Fruit fly (Drosophila melanogaster): ENCODE results near the gene CG11327.

Gene CG11327

DNA sequence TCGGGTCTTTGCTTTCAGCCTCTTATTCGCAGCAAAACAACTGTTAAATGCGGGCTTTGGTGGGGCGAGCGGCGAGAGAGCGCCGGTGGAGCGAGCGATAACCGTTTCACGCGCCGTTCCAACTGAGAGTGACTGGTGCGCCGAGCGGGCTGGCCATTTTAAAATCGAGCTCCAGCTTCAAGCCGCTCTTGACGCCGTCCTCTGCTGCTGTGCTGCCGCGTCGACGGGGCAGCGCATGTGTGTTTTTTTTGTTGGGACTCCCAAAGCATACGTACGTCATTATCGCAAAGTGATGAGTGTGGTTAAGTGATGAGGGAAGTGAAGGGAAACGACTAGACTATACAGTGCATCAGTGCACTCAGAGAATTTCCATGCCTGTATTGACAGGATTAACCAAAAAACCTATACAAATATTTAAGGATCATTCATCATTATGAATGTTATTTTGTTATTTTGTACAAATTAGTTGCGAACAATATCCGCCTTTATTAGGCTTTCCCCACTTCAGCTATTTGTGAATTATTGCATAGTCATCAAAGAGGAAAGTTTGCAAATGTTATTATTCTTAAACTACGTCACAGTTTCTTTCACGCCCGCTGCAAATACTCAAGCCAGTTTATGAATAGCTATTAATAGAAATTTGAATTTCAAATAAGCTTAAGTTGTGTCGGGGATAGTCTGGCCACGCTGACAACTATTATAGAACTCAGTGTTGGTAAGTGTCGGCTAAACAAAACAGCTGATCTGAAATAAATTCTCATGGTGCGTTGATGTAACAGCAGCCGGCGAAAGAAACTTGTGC lies 13.1 kb downstream of the CG11327 start, which contains the start of gene Spn27A:
Gene Spn27A (minus strand): TSS at position 137 of the 802 bp plus-strand sequence.
- TF ChIP-seq Hr3 (GFP tag; optimal IDR thresholded peaks at IDR 0.05) = peak; percentile 38
- peak; percentile 47 for TF ChIP-seq CG1792 (GFP tag; optimal IDR thresholded peaks at IDR 0.05)
- TF ChIP-seq abd-A (tag; optimal IDR thresholded peaks at IDR 0.05) = no peak
- 0 out of 2 replicates have a peak, but pooled peaks have one; percentile 8 for TF ChIP-seq ro (GFP tag; IDR thresholded peaks at IDR 0.05)
- no peak for TF ChIP-seq MTF-1 (GFP tag; optimal IDR thresholded peaks at IDR 0.05; ENCODE audit: borderline replicate concordance)
- peak; percentile 34 for TF ChIP-seq bigmax (GFP tag; optimal IDR thresholded peaks at IDR 0.05)
- no peak; the same call in 1 of the 2 replicates for TF ChIP-seq CG32532 (GFP tag; IDR thresholded peaks at IDR 0.05)
- peak; percentile 59 to 99 for TF ChIP-seq Pdp1 (GFP tag; optimal IDR thresholded peaks at IDR 0.05)
- TF ChIP-seq croc (GFP tag; conservative IDR thresholded peaks at IDR 0.05) = no peak
- peak; percentile 66 for TF ChIP-seq CG2875 (GFP tag; optimal IDR thresholded peaks at IDR 0.05)
- TF ChIP-seq CG18262 (tag; optimal IDR thresholded peaks at IDR 0.05) = peak; percentile 71
- peak; percentile 42; the same call in 1 of the 2 replicates for TF ChIP-seq Xrp1 (GFP tag; IDR thresholded peaks at IDR 0.05)
- no peak for TF ChIP-seq pan (optimal IDR thresholded peaks at IDR 0.05)
- TF ChIP-seq pan (GFP tag; optimal IDR thresholded peaks at IDR 0.05 in 1 of 2, IDR thresholded peaks at IDR 0.05 in 1 of 2) = peak in 1 of 2 experiments; percentile 53
- TF ChIP-seq emc (GFP tag; optimal IDR thresholded peaks at IDR 0.05) = no peak
- peak; percentile 31 for TF ChIP-seq jumu (GFP tag; optimal IDR thresholded peaks at IDR 0.05)
- TF ChIP-seq CG1233 (GFP tag; optimal IDR thresholded peaks at IDR 0.05) = peak; percentile 54
- peak; percentile 36 for TF ChIP-seq CG12942 (GFP tag; optimal IDR thresholded peaks at IDR 0.05)
- no peak for TF ChIP-seq Hand (GFP tag; optimal IDR thresholded peaks at IDR 0.05)
- TF ChIP-seq Optix (GFP tag; IDR thresholded peaks at IDR 0.05) = no peak; the same call in 2 of the 3 replicates
- no peak for TF ChIP-seq lab (GFP tag; optimal IDR thresholded peaks at IDR 0.05)
- peak; percentile 25 for TF ChIP-seq mirr (GFP tag; optimal IDR thresholded peaks at IDR 0.05)
- TF ChIP-seq CG18619 (GFP tag; optimal IDR thresholded peaks at IDR 0.05) = no peak
- TF ChIP-seq gce (GFP tag; IDR thresholded peaks at IDR 0.05) = 0 out of 3 replicates have a peak, but pooled peaks have one; percentile 44
- TF ChIP-seq CG7372 (GFP tag; IDR thresholded peaks at IDR 0.05) = no peak
- no peak for TF ChIP-seq Hmr (GFP tag; optimal IDR thresholded peaks at IDR 0.05)
- peak; percentile 5; the same call in 1 of the 2 replicates for TF ChIP-seq CG4360 (GFP tag; IDR thresholded peaks at IDR 0.05)
- TF ChIP-seq CG3995 (GFP tag; optimal IDR thresholded peaks at IDR 0.05) = peak; percentile 57
- peak; percentile 53 for TF ChIP-seq CG1529 (GFP tag; optimal IDR thresholded peaks at IDR 0.05)
- TF ChIP-seq scrt (GFP tag; optimal IDR thresholded peaks at IDR 0.05) = peak; percentile 38
- peak; percentile 41 for TF ChIP-seq pum (GFP tag; optimal IDR thresholded peaks at IDR 0.05)
- no peak for TF ChIP-seq C15 (GFP tag; IDR thresholded peaks at IDR 0.05)
- no peak for TF ChIP-seq CG11456 (GFP tag; IDR thresholded peaks at IDR 0.05)
- no peak for TF ChIP-seq CG42726 (GFP tag; IDR thresholded peaks at IDR 0.05; ENCODE audit: partially characterized antibody)
- TF ChIP-seq CG30020 (tag; optimal IDR thresholded peaks at IDR 0.05) = peak; percentile 38
- peak; percentile 2 for TF ChIP-seq Nf-YB (GFP tag; optimal IDR thresholded peaks at IDR 0.05)
- peak; percentile 54 for TF ChIP-seq Lhr (GFP tag; optimal IDR thresholded peaks at IDR 0.05)
- TF ChIP-seq CG7745 (tag; optimal IDR thresholded peaks at IDR 0.05) = no peak
- TF ChIP-seq mam (GFP tag; optimal IDR thresholded peaks at IDR 0.05) = peak; percentile 71
- TF ChIP-seq CG6254 (GFP tag; optimal IDR thresholded peaks at IDR 0.05) = no peak
- TF ChIP-seq CG43689 (GFP tag; IDR thresholded peaks at IDR 0.05) = no peak
- TF ChIP-seq ranshi (GFP tag; IDR thresholded peaks at IDR 0.05) = no peak
- TF ChIP-seq phol (tag; optimal IDR thresholded peaks at IDR 0.05) = peak; percentile 78
- TF ChIP-seq CG10321 (GFP tag; IDR thresholded peaks at IDR 0.05) = no peak
- peak; percentile 6 for TF ChIP-seq zf30C (GFP tag; optimal IDR thresholded peaks at IDR 0.05)
- TF ChIP-seq Awh (GFP tag; IDR thresholded peaks at IDR 0.05) = peak; percentile 41; the same call in 1 of the 2 replicates
- TF ChIP-seq gem (tag; optimal IDR thresholded peaks at IDR 0.05) = peak; percentile 73
- peak; percentile 36 for TF ChIP-seq Spps (tag; optimal IDR thresholded peaks at IDR 0.05)
- TF ChIP-seq exex (tag; optimal IDR thresholded peaks at IDR 0.05) = peak; percentile 29

All from whole organism, embryonic.